Fruit fly (Drosophila melanogaster): ENCODE data around the gene Slc25A46a.

DNA sequence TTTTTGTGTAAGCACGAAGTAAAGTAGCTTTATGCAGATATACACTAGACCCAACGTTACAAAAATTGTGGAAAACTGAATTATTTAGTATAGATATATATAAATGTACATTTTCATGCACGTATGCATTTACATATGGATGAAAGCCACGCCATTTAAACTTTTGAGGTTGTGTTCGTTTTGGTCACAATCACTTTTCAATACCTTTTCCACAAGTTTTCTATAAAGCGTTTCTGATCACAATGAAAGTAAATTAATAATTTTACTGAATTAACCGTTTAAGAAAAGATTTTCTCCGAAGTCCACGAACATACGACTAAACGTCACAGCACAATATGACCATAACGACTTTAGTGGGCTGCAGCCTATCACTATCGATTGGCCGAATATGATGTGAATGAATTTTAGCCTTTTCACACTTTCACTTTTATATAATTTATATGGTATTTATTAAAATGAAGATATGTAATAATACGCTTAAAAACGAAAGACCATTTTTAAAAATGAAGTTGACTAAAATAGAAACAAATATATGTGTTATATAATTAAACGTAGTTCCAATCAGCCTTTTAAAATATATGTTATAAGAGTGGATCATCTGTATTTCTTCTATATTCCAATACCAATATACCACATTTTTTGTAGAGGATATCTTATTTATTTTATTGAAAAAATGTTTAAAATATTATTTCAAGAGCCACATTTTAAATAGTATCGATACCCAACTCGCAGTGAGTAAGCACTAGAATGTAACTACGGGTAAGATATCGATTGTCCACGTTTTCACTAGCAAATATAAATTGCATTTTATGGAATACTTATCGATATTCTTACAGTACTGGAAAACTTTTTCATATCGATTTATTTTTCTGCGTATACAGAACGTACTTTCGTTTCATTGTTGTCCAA is 8.3 kb downstream of the Slc25A46a start, which contains the start of the genes CG46312, eIF5 and exd:
- TF ChIP-seq psq (optimal IDR thresholded peaks at IDR 0.05) (no peak), CG8478 (optimal IDR thresholded peaks at IDR 0.05) (no peak), EcR (GFP tag; optimal IDR thresholded peaks at IDR 0.05) (no peak), pan (optimal IDR thresholded peaks at IDR 0.05) (no peak)
